Worm (Caenorhabditis elegans): ENCODE data around the gene F56C9.3.

F56C9.3 gene

DNA sequence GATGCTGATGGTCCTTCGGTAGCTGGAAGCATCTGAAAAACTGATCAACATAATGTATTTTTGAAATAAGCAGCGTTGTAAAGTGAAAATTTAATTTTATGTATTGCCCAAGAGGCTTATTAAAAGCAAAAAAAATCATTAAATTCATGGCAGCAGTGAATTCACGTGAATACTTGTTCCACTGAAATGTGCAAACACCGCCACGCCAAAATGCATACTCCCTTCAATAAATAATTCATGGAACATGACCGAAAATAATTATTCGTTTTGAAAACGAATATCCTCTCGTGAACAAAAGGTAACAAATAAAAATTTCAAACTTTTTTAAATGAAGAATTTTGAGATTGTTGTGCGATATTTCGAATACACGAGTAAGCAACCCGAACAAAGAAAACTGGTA lies 46.3 kb downstream of the F56C9.3 start, which contains the start of gene F08F8.10:
Gene F08F8.10 (minus strand): TSS at position 38 of the 400 bp plus-strand sequence.
- TF ChIP-seq fkh-4 (tag; optimal IDR thresholded peaks at IDR 0.05; ENCODE audit: borderline replicate concordance) (no peak), unc-62 (GFP tag; optimal IDR thresholded peaks at IDR 0.05) (no peak), irx-1 (tag; optimal IDR thresholded peaks at IDR 0.05) (no peak), mef-2 (tag; optimal IDR thresholded peaks at IDR 0.05) (no peak), hpl-2 (GFP tag; optimal IDR thresholded peaks at IDR 0.05) (no peak), nhr-77 (tag; optimal IDR thresholded peaks at IDR 0.05) (no peak), elt-3 (tag; optimal IDR thresholded peaks at IDR 0.05) (peak in 1 of 6 experiments; percentile 1), F16B12.6 (tag; optimal IDR thresholded peaks at IDR 0.05) (peak; percentile 92), aha-1 (tag; optimal IDR thresholded peaks at IDR 0.05) (no peak), mep-1 (tag; optimal IDR thresholded peaks at IDR 0.05) (peak; percentile 82), aly-2 (tag; optimal IDR thresholded peaks at IDR 0.05) (no peak), sptf-1 (tag; optimal IDR thresholded peaks at IDR 0.05) (no peak), zag-1 (tag; optimal IDR thresholded peaks at IDR 0.05) (no peak), vab-15 (tag; optimal IDR thresholded peaks at IDR 0.05) (no peak), nhr-90 (tag; optimal IDR thresholded peaks at IDR 0.05; ENCODE audit: poor library complexity) (no peak), nhr-19 (GFP tag; conservative IDR thresholded peaks at IDR 0.05) (no peak), efl-1 (optimal IDR thresholded peaks at IDR 0.05) (peak; percentile 52 to 64), efl-1 (GFP tag; optimal IDR thresholded peaks at IDR 0.05 in 1 of 2) (peak; percentile 63 to 96), pag-3 (tag; optimal IDR thresholded peaks at IDR 0.05; ENCODE audit: borderline replicate concordance, insufficient read depth) (no peak), egl-27 (tag; optimal IDR thresholded peaks at IDR 0.05) (no peak), nhr-47 (tag; optimal IDR thresholded peaks at IDR 0.05) (peak; percentile 35), hlh-17 (GFP tag; optimal IDR thresholded peaks at IDR 0.05; ENCODE audit: borderline replicate concordance) (no peak), ces-1 (GFP tag; optimal IDR thresholded peaks at IDR 0.05) (no peak), ztf-11 (tag; optimal IDR thresholded peaks at IDR 0.05) (no peak), nhr-28 (tag; optimal IDR thresholded peaks at IDR 0.05) (no peak), dsc-1 (tag; optimal IDR thresholded peaks at IDR 0.05) (peak; percentile 5), mab-9 (GFP tag; IDR thresholded peaks at IDR 0.05) (no peak), lin-13 (GFP tag; optimal IDR thresholded peaks at IDR 0.05) (no peak), pqm-1 (tag; optimal IDR thresholded peaks at IDR 0.05) (no peak), lin-39 (tag; optimal IDR thresholded peaks at IDR 0.05) (no peak), zip-4 (GFP tag; optimal IDR thresholded peaks at IDR 0.05) (no peak), nhr-84 (tag; optimal IDR thresholded peaks at IDR 0.05) (no peak), ceh-82 (tag; optimal IDR thresholded peaks at IDR 0.05) (peak in 1 of 3 experiments; percentile 18), lir-3 (tag; optimal IDR thresholded peaks at IDR 0.05; ENCODE audit: poor library complexity) (no peak), grh-1 (GFP tag; IDR thresholded peaks at IDR 0.05) (no peak), ceh-8 (GFP tag; optimal IDR thresholded peaks at IDR 0.05) (no peak), ztf-4 (tag; optimal IDR thresholded peaks at IDR 0.05) (no peak), Y116A8C.19 (tag; optimal IDR thresholded peaks at IDR 0.05; ENCODE audit: borderline replicate concordance) (no peak), ets-5 (GFP tag; IDR thresholded peaks at IDR 0.05) (no peak), ceh-90 (tag; optimal IDR thresholded peaks at IDR 0.05) (no peak), nhr-20 (tag; optimal IDR thresholded peaks at IDR 0.05) (peak; percentile 51), alr-1 (tag; optimal IDR thresholded peaks at IDR 0.05; ENCODE audit: borderline replicate concordance) (no peak), skn-1 (tag; optimal IDR thresholded peaks at IDR 0.05) (no peak), lin-14 (GFP tag; optimal IDR thresholded peaks at IDR 0.05) (peak; percentile 52), sox-4 (tag; optimal IDR thresholded peaks at IDR 0.05) (no peak), pax-3 (tag; optimal IDR thresholded peaks at IDR 0.05) (no peak), nhr-71 (tag; optimal IDR thresholded peaks at IDR 0.05) (peak; percentile 56), sup-37 (GFP tag; optimal IDR thresholded peaks at IDR 0.05) (no peak), fkh-10 (GFP tag; optimal IDR thresholded peaks at IDR 0.05) (no peak), tlp-1 (tag; optimal IDR thresholded peaks at IDR 0.05) (no peak), lin-35 (GFP tag; optimal IDR thresholded peaks at IDR 0.05) (peak; percentile 64 to 68), snpc-4 (tag; optimal IDR thresholded peaks at IDR 0.05) (no peak), ceh-88 (GFP tag; IDR thresholded peaks at IDR 0.05) (no peak)

All from whole organism, L1 larva.